Worm (Caenorhabditis elegans) whole organism, dauer: ENCODE results near the gene ppm-1.D.

ENCODE experiments used
- unc-62 ChIP-seq: sonication (generic microtip); optimal IDR thresholded peaks from 2 replicates; lab custom pipeline; 2017; ENCODE audit warnings: missing biosample characterization, missing genetic modification reagents, missing genetic modification characterization

The ppm-1.D gene

DNA sequence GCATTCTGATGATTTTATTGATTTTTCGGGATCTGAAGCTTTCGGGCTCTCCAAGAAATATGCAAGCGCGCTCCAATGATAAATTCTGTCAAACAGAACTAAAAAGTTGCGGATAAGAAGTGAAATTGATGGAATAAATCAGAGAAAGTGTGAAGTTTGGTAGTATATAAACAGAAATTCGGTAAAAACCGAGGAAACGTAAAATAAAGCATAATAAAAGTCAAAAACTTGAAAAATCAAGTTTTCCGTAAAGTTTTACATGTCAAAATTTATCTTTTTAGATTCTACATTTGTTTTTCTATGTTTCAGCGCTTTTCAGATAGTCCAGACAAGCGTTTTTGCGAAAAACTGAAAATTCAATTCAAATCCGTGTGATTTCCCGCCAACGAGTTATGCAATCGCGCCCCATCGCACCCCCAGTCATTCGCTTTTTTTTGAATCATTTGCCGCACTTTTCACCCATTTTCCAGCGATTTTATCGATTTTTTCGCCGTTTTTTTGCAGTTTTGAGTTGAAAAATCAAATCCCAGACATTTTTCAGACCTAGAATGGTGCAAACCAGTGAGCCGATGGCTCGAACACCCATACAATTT lies at the start of gene ppm-1.D, which contains the start of gene Y54F10BM.13:
Gene ppm-1.D (plus strand): TSS at position 540 of the 593 bp plus-strand sequence.
Gene Y54F10BM.13 (minus strand): TSS at position 51 of the 593 bp plus-strand sequence.
- TF ChIP-seq unc-62 (GFP tag; lab: Kevin White, UChicago), result no peak

DNA sequence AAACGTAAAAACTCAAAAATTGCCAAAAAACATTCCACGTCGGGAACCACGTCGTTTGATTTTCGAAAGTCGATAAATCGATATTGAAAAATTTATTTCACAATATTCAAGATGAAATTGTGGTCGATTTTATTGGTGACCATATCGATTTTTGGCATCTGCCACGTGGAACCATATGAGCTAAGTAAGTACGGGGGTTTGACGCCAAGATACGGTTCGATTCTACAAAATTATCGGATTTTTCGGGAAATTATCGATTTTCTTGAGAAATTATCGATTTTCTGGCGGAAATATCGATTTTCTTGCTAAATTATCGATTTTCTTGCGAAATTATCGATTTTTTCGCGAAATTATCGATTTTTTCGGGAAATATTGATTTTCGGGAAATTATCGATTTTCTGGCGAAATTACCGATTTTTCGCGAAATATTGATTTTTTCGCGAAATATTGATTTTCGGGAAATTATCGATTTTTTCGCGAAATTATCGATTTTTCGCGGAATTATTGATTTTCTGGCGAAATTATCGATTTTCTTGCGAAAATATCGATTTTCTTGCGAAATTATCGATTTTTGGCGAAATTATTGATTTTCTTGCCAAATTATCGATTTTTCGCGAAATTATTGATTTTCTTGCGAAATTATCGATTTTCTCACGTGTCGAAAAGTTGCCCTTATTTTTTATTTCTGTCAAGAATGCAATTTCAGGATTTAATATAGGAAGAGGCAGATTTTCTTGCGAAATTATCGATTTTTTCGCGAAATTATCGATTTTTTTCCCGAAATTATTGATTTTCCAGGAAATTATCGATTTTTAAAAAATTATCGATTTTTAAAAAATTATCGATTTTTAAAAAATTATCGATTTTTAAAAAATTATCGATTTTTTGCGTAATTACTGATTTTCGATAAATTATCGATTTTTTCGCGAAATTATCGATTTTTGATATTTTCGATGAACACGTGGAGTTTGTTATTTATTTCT lies 49.1 kb upstream of the ppm-1.D start, which contains the start of gene Y54F10BM.3:
Gene Y54F10BM.3 (plus strand): TSS at position 51 of the 983 bp plus-strand sequence.
- no peak for TF ChIP-seq unc-62 (GFP tag; lab: Kevin White, UChicago)

- no peak for TF ChIP-seq unc-62 (GFP tag; lab: Kevin White, UChicago)
Observed at ce11 chrIII:2283341-2283847, 48.0 kb upstream of the ppm-1.D start.

ce11 chrIII:2288261-2288660 lies 43.1 kb upstream of the ppm-1.D start:
- no peak for TF ChIP-seq unc-62 (GFP tag; lab: Kevin White, UChicago)

- no peak for TF ChIP-seq unc-62 (GFP tag; lab: Kevin White, UChicago)
Observed at ce11 chrIII:2291139-2291538, 40.2 kb upstream of the ppm-1.D start, which contains the start of gene fbxa-219. fbxa-219 (plus strand) TSS chrIII:2291415.

- TF ChIP-seq unc-62 (GFP tag; lab: Kevin White, UChicago), result no peak
Observed at ce11 chrIII:2294736-2295135, 36.6 kb upstream of the ppm-1.D start.

ce11 chrIII:2304149-2304548 lies 27.2 kb upstream of the ppm-1.D start:
- no peak for TF ChIP-seq unc-62 (GFP tag; lab: Kevin White, UChicago)

- no peak for TF ChIP-seq unc-62 (GFP tag; lab: Kevin White, UChicago)
Observed at ce11 chrIII:2304867-2305266, 26.5 kb upstream of the ppm-1.D start, which contains the start of gene Y54F10BM.9. Y54F10BM.9 (minus strand) TSS chrIII:2304927.

- TF ChIP-seq unc-62 (GFP tag; lab: Kevin White, UChicago), result no peak
Observed at ce11 chrIII:2308026-2308425, 23.3 kb upstream of the ppm-1.D start, which contains the start of the genes fbxa-1 and Y54F10BM.20. fbxa-1 (minus strand) TSS chrIII:2308126. Y54F10BM.20 (plus strand) TSS chrIII:2308256.

DNA sequence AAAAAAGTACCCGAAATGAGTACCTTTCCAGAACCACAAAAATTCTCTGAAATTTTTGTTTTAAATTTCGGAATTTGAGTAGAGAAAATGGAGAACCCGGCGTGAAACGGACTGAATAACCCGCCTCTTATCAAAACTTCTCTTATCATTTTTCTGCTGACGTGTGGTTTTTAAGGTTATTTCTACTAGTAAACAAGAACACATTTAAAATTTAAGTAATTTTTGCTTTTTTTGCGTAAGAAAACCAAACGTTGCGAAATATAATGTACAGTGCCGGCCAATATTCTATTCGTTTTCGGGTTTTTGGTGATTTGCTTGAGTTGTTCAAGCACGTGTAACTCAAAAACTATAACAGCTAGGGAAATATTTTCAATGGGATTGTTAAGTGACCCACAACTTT lies 20.4 kb upstream of the ppm-1.D start:
- no peak for TF ChIP-seq unc-62 (GFP tag; lab: Kevin White, UChicago)

ce11 chrIII:2313985-2314494 lies 17.3 kb upstream of the ppm-1.D start, which contains the start of the genes fbxa-66 and iffb-1:
fbxa-66 (minus strand) TSS chrIII:2314035.
iffb-1 (plus strand) TSS chrIII:2314436.
- TF ChIP-seq unc-62 (GFP tag; lab: Kevin White, UChicago), result no peak

DNA sequence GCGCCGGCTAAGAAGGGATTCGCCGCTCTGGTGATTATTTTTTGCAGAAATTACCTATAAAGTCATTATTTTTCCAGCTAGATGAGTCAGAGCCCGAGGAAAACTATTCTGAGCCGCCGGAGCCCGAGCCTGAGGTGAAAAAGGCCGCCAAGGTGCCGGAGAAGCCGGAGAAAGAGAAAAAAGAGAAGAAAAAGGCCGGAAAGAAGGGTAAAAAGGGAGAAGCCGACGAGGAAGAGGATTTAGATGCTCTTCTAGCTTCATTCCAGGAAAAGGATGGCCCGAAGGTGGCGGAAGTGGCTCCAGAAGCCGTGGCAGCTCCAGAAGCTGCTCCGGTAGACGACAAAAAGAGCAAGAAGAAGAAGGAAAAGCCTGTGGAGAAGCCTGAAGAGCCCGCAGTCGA lies 16.7 kb upstream of the ppm-1.D start:
- no peak for TF ChIP-seq unc-62 (GFP tag; lab: Kevin White, UChicago)

ce11 chrIII:2316439-2316838 lies 14.9 kb upstream of the ppm-1.D start:
- TF ChIP-seq unc-62 (GFP tag; lab: Kevin White, UChicago), result no peak

DNA sequence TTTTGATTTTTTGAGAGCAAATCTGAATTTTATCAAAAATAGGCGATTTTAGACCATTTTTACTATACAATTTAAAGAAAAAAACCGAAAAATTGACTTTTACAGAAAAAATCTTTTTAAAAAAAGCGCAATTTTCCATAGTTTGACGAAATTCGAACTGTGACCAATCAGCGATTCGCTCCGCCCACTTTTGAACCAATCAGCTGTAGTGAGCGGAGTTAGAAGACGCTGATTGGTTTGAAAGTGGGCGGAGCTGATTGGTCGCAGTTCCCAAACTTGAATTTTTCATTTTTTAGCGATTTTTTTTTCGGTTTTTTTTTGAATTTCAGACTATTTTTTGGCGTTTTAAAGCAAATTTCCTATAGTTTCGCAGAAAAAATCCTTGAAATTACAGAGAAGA lies 6.7 kb upstream of the ppm-1.D start:
- TF ChIP-seq unc-62 (GFP tag; lab: Kevin White, UChicago), result no peak

DNA sequence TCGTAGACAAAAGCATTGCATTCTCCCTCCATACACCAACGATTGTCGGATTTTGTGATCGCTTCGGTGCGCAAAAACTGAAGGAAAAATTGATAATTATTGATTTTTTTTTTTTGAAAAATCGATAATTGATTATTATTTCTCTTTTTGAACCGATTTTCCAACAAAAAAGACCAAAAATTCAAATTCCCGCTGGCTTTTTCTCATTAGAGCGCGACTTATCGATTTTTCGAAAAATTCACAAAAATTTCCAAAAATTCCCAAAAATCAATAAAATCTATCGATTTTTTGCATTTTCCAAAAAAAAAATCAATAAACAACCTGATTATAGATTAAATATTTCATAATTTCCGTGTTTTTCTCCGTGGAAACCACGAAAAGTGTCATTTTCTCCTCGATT lies 2.8 kb upstream of the ppm-1.D start:
- no peak for TF ChIP-seq unc-62 (GFP tag; lab: Kevin White, UChicago)
